Worm (Caenorhabditis elegans): Measurements from ENCODE around the gene str-46.

DNA sequence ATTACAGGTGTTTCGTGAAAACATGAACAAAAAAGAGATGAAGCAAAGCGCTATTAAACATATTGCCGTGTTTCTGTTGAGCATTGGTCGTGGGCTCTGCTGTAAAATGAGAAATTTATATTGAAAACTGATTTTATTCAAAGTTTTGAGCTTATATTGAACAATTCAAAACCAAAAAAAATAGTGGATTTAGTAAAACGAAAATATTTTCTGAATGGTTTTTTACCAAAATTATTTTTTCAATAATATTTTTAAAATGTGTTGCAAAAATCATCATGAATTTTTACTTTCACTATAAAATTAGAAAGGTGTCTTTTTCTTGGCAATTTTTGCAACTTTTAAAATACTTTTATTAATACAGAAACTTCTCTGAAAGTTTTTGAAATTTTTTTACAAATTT, 3.5 kb upstream of the str-46 start, which contains the start of gene C31B8.7:
- no peak for TF ChIP-seq ztf-4 (tag; optimal IDR thresholded peaks at IDR 0.05)
- TF ChIP-seq peb-1 (tag; optimal IDR thresholded peaks at IDR 0.05) = no peak
- no peak for TF ChIP-seq nhr-6 (tag; optimal IDR thresholded peaks at IDR 0.05)
- no peak for TF ChIP-seq ZK546.5 (tag; optimal IDR thresholded peaks at IDR 0.05)

Data from whole organism, L2 larva.